Fruit fly (Drosophila melanogaster): Measurements from ENCODE around the gene brk.

brk gene

DNA sequence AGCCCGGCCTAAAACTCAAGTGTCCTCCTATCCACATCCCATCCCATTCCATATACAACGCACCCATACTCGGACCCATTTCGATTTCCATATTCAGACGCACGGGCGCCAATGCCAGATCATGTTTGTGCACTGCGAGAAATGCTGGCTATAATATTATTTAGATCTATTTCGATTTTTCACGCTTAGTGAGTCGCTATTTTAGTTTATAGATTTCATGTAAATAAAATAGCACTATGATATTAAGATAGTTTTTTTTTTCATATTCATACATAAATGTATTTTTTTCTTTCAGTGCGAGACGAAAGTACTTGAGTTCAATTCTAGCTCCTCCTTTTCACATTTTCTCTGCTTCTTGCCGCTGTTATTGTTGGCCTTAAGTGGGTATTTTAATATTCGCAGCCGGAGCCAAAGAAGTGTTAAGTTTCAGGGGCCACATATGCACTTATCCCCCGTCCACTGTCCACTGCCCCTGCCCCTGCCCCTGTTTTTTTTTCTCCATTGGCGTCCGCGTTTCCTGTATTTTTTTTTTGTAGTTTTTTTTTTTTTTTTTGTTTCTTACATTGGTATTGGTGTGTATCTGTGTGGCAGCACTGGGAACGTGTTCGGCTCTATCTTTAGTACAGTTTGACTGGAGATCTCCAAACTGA is 15.8 kb upstream of the brk start (continued):
- TF ChIP-seq Trl (optimal IDR thresholded peaks at IDR 0.05) = no peak
- TF ChIP-seq Trl (GFP tag; optimal IDR thresholded peaks at IDR 0.05) = peak; percentile 41
- TF ChIP-seq CG7745 (tag; optimal IDR thresholded peaks at IDR 0.05) = peak; percentile 55
- no peak for TF ChIP-seq sima (GFP tag; optimal IDR thresholded peaks at IDR 0.05)
- no peak for TF ChIP-seq vfl (GFP tag; optimal IDR thresholded peaks at IDR 0.05)
- peak; percentile 68 for TF ChIP-seq Abd-B (GFP tag; optimal IDR thresholded peaks at IDR 0.05)
- no peak for TF ChIP-seq wek (GFP tag; optimal IDR thresholded peaks at IDR 0.05)
- peak; percentile 15 for TF ChIP-seq Antp (GFP tag; optimal IDR thresholded peaks at IDR 0.05)
- TF ChIP-seq Ada2b (GFP tag; IDR thresholded peaks at IDR 0.05) = peak; percentile 57
- TF ChIP-seq CG6813 (GFP tag; optimal IDR thresholded peaks at IDR 0.05) = peak; percentile 73
- TF ChIP-seq nerfin-2 (GFP tag; IDR thresholded peaks at IDR 0.05; ENCODE audit: partially characterized antibody) = no peak
- TF ChIP-seq fu2 (GFP tag; optimal IDR thresholded peaks at IDR 0.05) = no peak
- no peak for TF ChIP-seq sr (GFP tag; IDR thresholded peaks at IDR 0.05)
- TF ChIP-seq CG18764 (GFP tag; optimal IDR thresholded peaks at IDR 0.05) = peak; percentile 67
- peak; percentile 48 for TF ChIP-seq CG4328 (GFP tag; optimal IDR thresholded peaks at IDR 0.05)
- peak; percentile 53; the same call in 1 of the 2 replicates for TF ChIP-seq CG7372 (GFP tag; IDR thresholded peaks at IDR 0.05)
- peak; percentile 7 for TF ChIP-seq sd (tag; optimal IDR thresholded peaks at IDR 0.05)
- TF ChIP-seq eve (GFP tag; optimal IDR thresholded peaks at IDR 0.05) = peak in 1 of 2 experiments; percentile 72
- peak; percentile 50 for TF ChIP-seq CG9609 (GFP tag; optimal IDR thresholded peaks at IDR 0.05)
- TF ChIP-seq chinmo (GFP tag; IDR thresholded peaks at IDR 0.05; ENCODE audit: partially characterized antibody) = no peak
- no peak for TF ChIP-seq CG3838 (GFP tag; optimal IDR thresholded peaks at IDR 0.05)
- TF ChIP-seq CG4424 (GFP tag; optimal IDR thresholded peaks at IDR 0.05) = peak; percentile 87
- TF ChIP-seq CG6683 (GFP tag; optimal IDR thresholded peaks at IDR 0.05) = peak; percentile 18
- peak; percentile 50 for TF ChIP-seq gcm2 (GFP tag; optimal IDR thresholded peaks at IDR 0.05)
- no peak for TF ChIP-seq Hand (GFP tag; optimal IDR thresholded peaks at IDR 0.05)
- peak; percentile 41 for TF ChIP-seq CG13296 (GFP tag; optimal IDR thresholded peaks at IDR 0.05)
- TF ChIP-seq Oli (tag; optimal IDR thresholded peaks at IDR 0.05) = peak; percentile 80
- TF ChIP-seq CG9876 (GFP tag; optimal IDR thresholded peaks at IDR 0.05) = peak; percentile 14
- 0 out of 2 replicates have a peak, but pooled peaks have one; percentile 47 for TF ChIP-seq Rfx (GFP tag; IDR thresholded peaks at IDR 0.05)
- no peak for TF ChIP-seq Nf-YC (tag; optimal IDR thresholded peaks at IDR 0.05)
- TF ChIP-seq dati (GFP tag; IDR thresholded peaks at IDR 0.05) = peak; percentile 38; the same call in 1 of the 2 replicates
- 0 out of 3 replicates have a peak, but pooled peaks have one; percentile 47 for TF ChIP-seq CG11093 (GFP tag; IDR thresholded peaks at IDR 0.05)
- TF ChIP-seq CG8765 (GFP tag; IDR thresholded peaks at IDR 0.05) = peak; percentile 72; the same call in 1 of the 2 replicates
- TF ChIP-seq jing (GFP tag; optimal IDR thresholded peaks at IDR 0.05) = peak; percentile 40
- TF ChIP-seq insv (GFP tag; optimal IDR thresholded peaks at IDR 0.05) = no peak
- TF ChIP-seq Hr51 (GFP tag; optimal IDR thresholded peaks at IDR 0.05) = peak; percentile 65 to 69
- peak; percentile 53 for TF ChIP-seq CG14667 (GFP tag; IDR thresholded peaks at IDR 0.05)
- TF ChIP-seq Chrac-16 (GFP tag; optimal IDR thresholded peaks at IDR 0.05) = peak; percentile 82
- TF ChIP-seq ERR (GFP tag; optimal IDR thresholded peaks at IDR 0.05) = no peak
- TF ChIP-seq rib (GFP tag; IDR thresholded peaks at IDR 0.05) = no peak
- no peak for TF ChIP-seq Atf6 (GFP tag; IDR thresholded peaks at IDR 0.05)
- TF ChIP-seq CG15479 (GFP tag; optimal IDR thresholded peaks at IDR 0.05) = no peak
- no peak for TF ChIP-seq MBD-R2 (GFP tag; IDR thresholded peaks at IDR 0.05)
- peak; percentile 60 for TF ChIP-seq CG18619 (GFP tag; optimal IDR thresholded peaks at IDR 0.05)
- peak; percentile 74 for TF ChIP-seq CG10654 (GFP tag; optimal IDR thresholded peaks at IDR 0.05)
- TF ChIP-seq Jarid2 (GFP tag; optimal IDR thresholded peaks at IDR 0.05) = peak; percentile 26
- TF ChIP-seq lilli (GFP tag; optimal IDR thresholded peaks at IDR 0.05) = peak; percentile 55
- TF ChIP-seq pum (GFP tag; optimal IDR thresholded peaks at IDR 0.05) = peak; percentile 36
- TF ChIP-seq sens (GFP tag) = peak; percentile 94
- TF ChIP-seq Meics (GFP tag; optimal IDR thresholded peaks at IDR 0.05) = peak; percentile 22
